Worm (Caenorhabditis elegans): ENCODE results near the gene F14H12.17.

F14H12.17 gene

ce11 chrX:4370756-4371155 is 7.7 kb upstream of the F14H12.17 start, which contains the start of gene R160.5:
TSS of gene R160.5 (minus strand) at chrX:4370856.
- TF ChIP-seq snpc-4 (tag; optimal IDR thresholded peaks at IDR 0.05) (no peak), cnd-1 (tag; optimal IDR thresholded peaks at IDR 0.05) (no peak), mep-1 (tag; optimal IDR thresholded peaks at IDR 0.05) (no peak)

ce11 chrX:4368800-4369199 is 5.7 kb upstream of the F14H12.17 start, which contains the start of gene R160.4:
TSS of gene R160.4 (minus strand) at chrX:4368900.
- no peak for TF ChIP-seq sem-2 (GFP tag; optimal IDR thresholded peaks at IDR 0.05)

- TF ChIP-seq flh-1 (GFP tag; optimal IDR thresholded peaks at IDR 0.05) (no peak), nhr-237 (tag; optimal IDR thresholded peaks at IDR 0.05) (no peak), bed-3 (GFP tag; optimal IDR thresholded peaks at IDR 0.05) (no peak), tbx-8 (GFP tag; optimal IDR thresholded peaks at IDR 0.05) (no peak), ceh-39 (tag; optimal IDR thresholded peaks at IDR 0.05) (no peak), nhr-12 (tag; optimal IDR thresholded peaks at IDR 0.05) (no peak), mep-1 (tag; optimal IDR thresholded peaks at IDR 0.05) (no peak), ceh-43 (GFP tag; optimal IDR thresholded peaks at IDR 0.05) (no peak), M03D4.4 (tag; optimal IDR thresholded peaks at IDR 0.05) (no peak), unc-39 (tag; optimal IDR thresholded peaks at IDR 0.05) (no peak), nhr-28 (tag; optimal IDR thresholded peaks at IDR 0.05) (no peak)
These were observed 4.3 kb upstream of the F14H12.17 start, which contains the start of gene R160.10 for ce11 chrX:4367414-4367813. TSS of gene R160.10 (minus strand) at chrX:4367514.

- TF ChIP-seq snpc-4 (tag; optimal IDR thresholded peaks at IDR 0.05) (no peak), sem-2 (GFP tag; optimal IDR thresholded peaks at IDR 0.05) (no peak)
These were observed 3.1 kb upstream of the F14H12.17 start, which contains the start of gene R160.3 for ce11 chrX:4366231-4366630. TSS of gene R160.3 (minus strand) at chrX:4366331.

- TF ChIP-seq nhr-2 (tag; optimal IDR thresholded peaks at IDR 0.05), result no peak
- no peak for TF ChIP-seq bed-3 (GFP tag; optimal IDR thresholded peaks at IDR 0.05)
- no peak for TF ChIP-seq cnd-1 (tag; optimal IDR thresholded peaks at IDR 0.05)
- no peak for TF ChIP-seq lin-32 (GFP tag; optimal IDR thresholded peaks at IDR 0.05)
- no peak for TF ChIP-seq ceh-83 (GFP tag; optimal IDR thresholded peaks at IDR 0.05)
- no peak for TF ChIP-seq nhr-12 (tag; optimal IDR thresholded peaks at IDR 0.05)
- TF ChIP-seq hlh-1 (tag; optimal IDR thresholded peaks at IDR 0.05), result no peak
- no peak for TF ChIP-seq mls-2 (tag; optimal IDR thresholded peaks at IDR 0.05)
- TF ChIP-seq unc-39 (tag; optimal IDR thresholded peaks at IDR 0.05), result no peak
These were observed 1.8 kb upstream of the F14H12.17 start, which contains the start of gene F14H12.8 for ce11 chrX:4364877-4365276. TSS of gene F14H12.8 (minus strand) at chrX:4364977.

ce11 chrX:4362522-4362921 is 578 bp downstream of the F14H12.17 start, which contains the start of gene F14H12.7:
TSS of gene F14H12.7 (minus strand) at chrX:4362622.
- TF ChIP-seq ham-2 (GFP tag; optimal IDR thresholded peaks at IDR 0.05), result no peak
- TF ChIP-seq flh-1 (GFP tag; optimal IDR thresholded peaks at IDR 0.05), result no peak
- no peak for TF ChIP-seq ztf-11 (tag; optimal IDR thresholded peaks at IDR 0.05)
- no peak for TF ChIP-seq cnd-1 (tag; optimal IDR thresholded peaks at IDR 0.05)
- no peak for TF ChIP-seq lin-32 (GFP tag; optimal IDR thresholded peaks at IDR 0.05)

ce11 chrX:4359030-4359429 is 4.1 kb downstream of the F14H12.17 start:
- no peak for TF ChIP-seq M03D4.4 (tag; optimal IDR thresholded peaks at IDR 0.05)
- no peak for TF ChIP-seq ceh-83 (GFP tag; optimal IDR thresholded peaks at IDR 0.05)
- no peak for TF ChIP-seq elt-1 (tag; optimal IDR thresholded peaks at IDR 0.05; ENCODE audit: borderline replicate concordance, insufficient read depth)
- TF ChIP-seq ces-1 (GFP tag; optimal IDR thresholded peaks at IDR 0.05), result no peak

ce11 chrX:4357467-4357866 is 5.6 kb downstream of the F14H12.17 start, which contains the start of gene F14H12.6:
TSS of gene F14H12.6 (minus strand) at chrX:4357567.
- TF ChIP-seq ceh-43 (GFP tag; optimal IDR thresholded peaks at IDR 0.05) (no peak), mab-5 (tag; optimal IDR thresholded peaks at IDR 0.05) (no peak), ceh-39 (tag; optimal IDR thresholded peaks at IDR 0.05) (no peak), hlh-1 (tag; optimal IDR thresholded peaks at IDR 0.05) (no peak), ham-2 (GFP tag; optimal IDR thresholded peaks at IDR 0.05) (no peak), ceh-83 (GFP tag; optimal IDR thresholded peaks at IDR 0.05) (no peak), pha-4 (tag; optimal IDR thresholded peaks at IDR 0.05) (no peak), drap-1 (GFP tag; optimal IDR thresholded peaks at IDR 0.05) (no peak), tbx-8 (GFP tag; optimal IDR thresholded peaks at IDR 0.05) (no peak), unc-62 (GFP tag; optimal IDR thresholded peaks at IDR 0.05) (no peak), M03D4.4 (tag; optimal IDR thresholded peaks at IDR 0.05) (no peak), mep-1 (tag; optimal IDR thresholded peaks at IDR 0.05) (no peak), snpc-4 (tag; optimal IDR thresholded peaks at IDR 0.05) (no peak)

All from whole organism, mixed stage, embryonic.